Fruit fly (Drosophila melanogaster): ENCODE data around the gene CG6154.

The CG6154 gene

DNA sequence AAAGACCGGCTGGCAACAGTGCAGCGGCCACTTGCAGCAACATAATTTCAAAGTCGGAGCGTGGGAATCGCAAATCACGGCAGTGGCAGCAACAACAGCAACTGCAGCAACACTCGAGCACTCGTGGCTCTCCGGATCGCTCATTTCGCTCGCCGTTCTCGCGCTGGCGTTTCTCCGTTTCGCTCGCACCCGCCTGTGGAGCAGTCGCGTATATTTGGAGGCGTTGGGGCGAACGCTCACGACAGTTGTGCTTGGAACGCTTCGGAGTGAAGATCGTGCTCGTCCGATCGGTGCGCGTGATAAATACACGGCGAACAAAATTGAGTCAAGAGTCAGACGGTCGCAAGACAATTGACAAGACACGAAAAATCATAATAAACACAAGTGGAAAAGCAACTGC, 32.4 kb upstream of the CG6154 start, which contains the start of gene CG12290 (continued):
- TF ChIP-seq CG13123 (GFP tag; optimal IDR thresholded peaks at IDR 0.05) (no peak), CG8478 (optimal IDR thresholded peaks at IDR 0.05) (no peak), Sox100B (GFP tag; optimal IDR thresholded peaks at IDR 0.05) (no peak), gsb (GFP tag; IDR thresholded peaks at IDR 0.05) (0 out of 2 replicates have a peak, but pooled peaks have one; percentile 38), CG11247 (GFP tag; IDR thresholded peaks at IDR 0.05) (peak; percentile 56), bsh (GFP tag; optimal IDR thresholded peaks at IDR 0.05) (peak; percentile 2 to 16), CG9932 (GFP tag; IDR thresholded peaks at IDR 0.05) (peak; percentile 38; the same call in 1 of the 2 replicates), CG17385 (GFP tag; optimal IDR thresholded peaks at IDR 0.05) (peak; percentile 54), CG2875 (GFP tag; optimal IDR thresholded peaks at IDR 0.05) (peak; percentile 8), gfzf (GFP tag; optimal IDR thresholded peaks at IDR 0.05) (no peak), CG11456 (GFP tag; IDR thresholded peaks at IDR 0.05) (peak; percentile 66; the same call in 1 of the 3 replicates), CG5953 (GFP tag; IDR thresholded peaks at IDR 0.05) (peak; percentile 48; the same call in 1 of the 2 replicates), ci (GFP tag; IDR thresholded peaks at IDR 0.05) (peak; percentile 76; the same call in 2 of the 3 replicates), Hr78 (GFP tag; optimal IDR thresholded peaks at IDR 0.05) (no peak), lilli (GFP tag; optimal IDR thresholded peaks at IDR 0.05) (peak; percentile 39), CG7839 (tag; optimal IDR thresholded peaks at IDR 0.05) (peak; percentile 29), CG13624 (GFP tag; optimal IDR thresholded peaks at IDR 0.05) (peak; percentile 41), run (tag; optimal IDR thresholded peaks at IDR 0.05) (no peak), CG11695 (GFP tag; IDR thresholded peaks at IDR 0.05) (0 out of 3 replicates have a peak, but pooled peaks have one; percentile 43), CG8388 (GFP tag; optimal IDR thresholded peaks at IDR 0.05) (no peak), Abd-B (GFP tag; optimal IDR thresholded peaks at IDR 0.05) (no peak), aop (GFP tag; IDR thresholded peaks at IDR 0.05) (no peak), CG4328 (GFP tag; optimal IDR thresholded peaks at IDR 0.05) (no peak), dmrt11E (tag; optimal IDR thresholded peaks at IDR 0.05) (no peak), cato (GFP tag; optimal IDR thresholded peaks at IDR 0.05; ENCODE audit: borderline replicate concordance) (no peak), CG5180 (GFP tag; optimal IDR thresholded peaks at IDR 0.05) (peak; percentile 15), CG7987 (GFP tag; optimal IDR thresholded peaks at IDR 0.05) (peak; percentile 66), Ets97D (GFP tag; optimal IDR thresholded peaks at IDR 0.05) (no peak), CG12071 (GFP tag; optimal IDR thresholded peaks at IDR 0.05) (peak; percentile 59), CG14050 (GFP tag; IDR thresholded peaks at IDR 0.05) (0 out of 3 replicates have a peak, but pooled peaks have one; percentile 20), chm (GFP tag; IDR thresholded peaks at IDR 0.05) (peak; percentile 66; the same call in 1 of the 2 replicates), Dek (tag; optimal IDR thresholded peaks at IDR 0.05) (no peak), Atf3 (GFP tag; optimal IDR thresholded peaks at IDR 0.05) (no peak), Hr51 (GFP tag; optimal IDR thresholded peaks at IDR 0.05) (no peak), Oli (tag; optimal IDR thresholded peaks at IDR 0.05) (peak; percentile 12), hkb (optimal IDR thresholded peaks at IDR 0.05) (no peak), hkb (GFP tag; IDR thresholded peaks at IDR 0.05) (peak; percentile 53), CG9876 (GFP tag; optimal IDR thresholded peaks at IDR 0.05) (no peak), luna (GFP tag; optimal IDR thresholded peaks at IDR 0.05) (no peak), CG7357 (GFP tag; IDR thresholded peaks at IDR 0.05) (0 out of 3 replicates have a peak, but pooled peaks have one; percentile 29), CG15011 (GFP tag; optimal IDR thresholded peaks at IDR 0.05) (no peak), Sin3A (optimal IDR thresholded peaks at IDR 0.05) (no peak), CG33213 (GFP tag; optimal IDR thresholded peaks at IDR 0.05) (no peak), HmgZ (tag; optimal IDR thresholded peaks at IDR 0.05) (peak; percentile 34), prd (optimal IDR thresholded peaks at IDR 0.05) (no peak), prd (GFP tag; IDR thresholded peaks at IDR 0.05) (0 out of 3 replicates have a peak, but pooled peaks have one; percentile 32), al (GFP tag; IDR thresholded peaks at IDR 0.05) (peak; percentile 31; the same call in 1 of the 2 replicates), Nf-YB (GFP tag; optimal IDR thresholded peaks at IDR 0.05) (no peak), Spps (tag; optimal IDR thresholded peaks at IDR 0.05) (no peak), yki (optimal IDR thresholded peaks at IDR 0.05) (no peak), CG8924 (tag; optimal IDR thresholded peaks at IDR 0.05) (no peak), Mrtf (GFP tag; IDR thresholded peaks at IDR 0.05) (0 out of 3 replicates have a peak, but pooled peaks have one; percentile 15)

Data from whole organism, embryonic.